Worm (Caenorhabditis elegans): ENCODE data around the gene T09F3.2.

T09F3.2 gene

ce11 chrII:10382247-10382646, 8.7 kb upstream of the T09F3.2 start (continued):
- TF ChIP-seq F55B11.4 (tag; optimal IDR thresholded peaks at IDR 0.05; ENCODE audit: borderline replicate concordance, insufficient read depth) (no peak), rcor-1 (GFP tag; IDR thresholded peaks at IDR 0.05) (no peak), Y67H2A.10 (GFP tag; conservative IDR thresholded peaks at IDR 0.05) (no peak), nhr-80 (tag; optimal IDR thresholded peaks at IDR 0.05) (peak; percentile 70), ccch-3 (GFP tag; optimal IDR thresholded peaks at IDR 0.05) (no peak), lin-26 (GFP tag; IDR thresholded peaks at IDR 0.05) (no peak)

DNA sequence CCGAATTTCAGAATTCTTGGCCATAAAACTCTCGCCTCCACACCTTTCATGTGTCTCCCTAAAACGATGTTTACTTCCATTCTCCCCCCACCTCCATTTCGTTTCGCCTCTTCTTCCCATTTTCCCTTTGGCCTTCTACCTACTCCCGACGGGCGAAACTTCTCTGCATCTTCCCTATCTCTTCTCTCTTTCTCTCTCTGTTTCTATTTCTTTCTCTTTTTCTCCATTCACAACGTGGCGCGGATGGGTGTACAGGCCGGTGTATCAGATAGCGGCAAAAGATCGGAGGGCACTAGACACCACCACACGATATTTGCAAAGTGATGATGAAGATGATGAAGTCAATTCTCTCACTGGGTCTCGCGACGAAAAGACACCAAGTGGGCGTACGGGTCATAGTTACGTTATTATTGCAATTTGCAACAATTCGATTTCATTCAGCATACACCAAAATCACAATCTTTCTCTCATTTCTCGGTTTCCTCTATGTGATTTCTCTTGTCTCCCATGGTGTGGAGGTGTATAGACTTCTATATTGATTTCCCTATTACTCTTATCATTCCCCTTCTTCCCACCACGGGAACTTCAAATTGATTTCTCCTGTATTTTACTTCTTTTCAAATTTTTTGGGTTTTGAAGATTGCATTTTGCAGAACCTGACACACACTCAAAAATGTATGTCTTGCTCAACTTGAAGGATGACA, 6.1 kb upstream of the T09F3.2 start, which contains the start of gene ztf-27:
ztf-27 (plus strand) TSS at position 654 of the 704 bp plus-strand sequence.
- TF ChIP-seq cebp-1 (GFP tag; IDR thresholded peaks at IDR 0.05) (no peak), cebp-1 (tag; optimal IDR thresholded peaks at IDR 0.05) (peak; percentile 25), nhr-80 (tag; optimal IDR thresholded peaks at IDR 0.05) (peak; percentile 32), madf-3 (GFP tag; IDR thresholded peaks at IDR 0.05) (no peak), xnd-1 (tag; optimal IDR thresholded peaks at IDR 0.05) (no peak), sptf-2 (GFP tag; optimal IDR thresholded peaks at IDR 0.05) (no peak), B0035.1 (tag; optimal IDR thresholded peaks at IDR 0.05) (no peak), zfh-2 (GFP tag; conservative IDR thresholded peaks at IDR 0.05) (peak; percentile 54; the same call in 1 of the 2 replicates), akir-1 (GFP tag; optimal IDR thresholded peaks at IDR 0.05) (no peak)

DNA sequence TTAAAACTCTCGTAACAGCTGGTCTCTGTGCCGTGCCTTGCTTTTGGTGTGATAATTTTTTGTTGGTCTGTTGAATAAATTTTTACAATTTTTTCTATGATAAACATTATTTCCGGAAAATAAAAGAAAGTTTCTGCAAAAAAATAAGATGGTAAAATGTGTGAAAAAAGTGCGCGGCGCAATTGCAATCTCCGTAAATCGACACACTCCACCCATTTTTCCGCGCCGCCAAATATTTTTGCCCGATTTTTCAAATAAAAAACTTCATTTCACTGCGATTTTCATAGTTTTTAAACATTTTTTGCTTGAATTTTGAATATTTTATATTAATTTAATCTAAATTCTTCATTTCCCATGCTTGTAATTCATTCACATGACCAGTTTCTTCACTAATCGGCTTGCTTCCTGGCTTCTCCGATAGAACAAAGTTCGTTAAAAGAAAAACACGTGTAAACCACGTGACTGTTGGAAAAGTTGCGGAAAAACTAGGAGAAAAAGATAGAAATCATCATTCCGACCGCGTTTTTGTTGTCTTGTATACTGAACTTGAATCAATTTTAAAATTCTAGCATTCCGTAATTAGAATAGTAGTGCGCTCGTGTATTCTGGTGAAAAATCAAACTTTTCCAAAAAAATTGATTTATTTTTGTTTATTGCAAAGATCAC, 2.8 kb upstream of the T09F3.2 start:
- peak; percentile 0 for TF ChIP-seq ceh-27 (GFP tag; optimal IDR thresholded peaks at IDR 0.05)
- TF ChIP-seq zfh-2 (GFP tag; conservative IDR thresholded peaks at IDR 0.05), result no peak
- peak; percentile 39; the same call in 1 of the 2 replicates for TF ChIP-seq B0336.3 (GFP tag; IDR thresholded peaks at IDR 0.05)
- no peak for TF ChIP-seq F55B11.4 (tag; optimal IDR thresholded peaks at IDR 0.05; ENCODE audit: borderline replicate concordance, insufficient read depth)
- TF ChIP-seq dpl-1 (GFP tag; optimal IDR thresholded peaks at IDR 0.05), result peak; percentile 22
- peak; percentile 56 for TF ChIP-seq D2030.7 (GFP tag; IDR thresholded peaks at IDR 0.05)
- peak; percentile 56 for TF ChIP-seq repo-1 (tag; optimal IDR thresholded peaks at IDR 0.05)
- no peak for TF ChIP-seq nfya-2 (GFP tag; IDR thresholded peaks at IDR 0.05)
- peak; percentile 11 for TF ChIP-seq B0035.1 (tag; optimal IDR thresholded peaks at IDR 0.05)
- TF ChIP-seq lsl-1 (GFP tag; optimal IDR thresholded peaks at IDR 0.05), result peak; percentile 57
- TF ChIP-seq F23B12.7 (tag; optimal IDR thresholded peaks at IDR 0.05; ENCODE audit: insufficient read depth), result peak; percentile 65
- TF ChIP-seq ztf-22 (GFP tag; optimal IDR thresholded peaks at IDR 0.05), result no peak
- TF ChIP-seq attf-3 (GFP tag; conservative IDR thresholded peaks at IDR 0.05), result peak; percentile 56; the same call in 1 of the 2 replicates
- no peak for TF ChIP-seq mes-4 (tag; optimal IDR thresholded peaks at IDR 0.05)
- TF ChIP-seq somi-1 (GFP tag; optimal IDR thresholded peaks at IDR 0.05), result no peak
- TF ChIP-seq ekl-4 (GFP tag; IDR thresholded peaks at IDR 0.05), result peak; percentile 26; the same call in 1 of the 2 replicates
- TF ChIP-seq snpc-3.4 (tag; optimal IDR thresholded peaks at IDR 0.05), result peak; percentile 36
- peak; percentile 70 for TF ChIP-seq tlf-1 (GFP tag; optimal IDR thresholded peaks at IDR 0.05)
- TF ChIP-seq nhr-80 (tag; optimal IDR thresholded peaks at IDR 0.05), result peak; percentile 26
- TF ChIP-seq nhr-179 (tag; optimal IDR thresholded peaks at IDR 0.05), result no peak
- no peak for TF ChIP-seq cebp-1 (GFP tag; IDR thresholded peaks at IDR 0.05)
- peak; percentile 68 for TF ChIP-seq cebp-1 (tag; optimal IDR thresholded peaks at IDR 0.05)
- TF ChIP-seq Y79H2A.3 (GFP tag; conservative IDR thresholded peaks at IDR 0.05), result no peak
- TF ChIP-seq attf-5 (GFP tag; optimal IDR thresholded peaks at IDR 0.05), result peak; percentile 82
- peak; percentile 23 for TF ChIP-seq ZK185.1 (tag; optimal IDR thresholded peaks at IDR 0.05; ENCODE audit: poor library complexity, severe bottlenecking)
- TF ChIP-seq efl-1 (GFP tag; optimal IDR thresholded peaks at IDR 0.05), result peak; percentile 2
- TF ChIP-seq rpc-1 (optimal IDR thresholded peaks at IDR 0.05), result peak; percentile 33
- TF ChIP-seq rpc-1 (tag; optimal IDR thresholded peaks at IDR 0.05), result no peak
- no peak for TF ChIP-seq atf-7 (tag; optimal IDR thresholded peaks at IDR 0.05)
- TF ChIP-seq B0019.2 (GFP tag; conservative IDR thresholded peaks at IDR 0.05), result peak; percentile 72
- peak; percentile 74 for TF ChIP-seq ceh-100 (GFP tag; IDR thresholded peaks at IDR 0.05)
- TF ChIP-seq let-607 (tag; optimal IDR thresholded peaks at IDR 0.05), result peak in 1 of 2 experiments; percentile 35
- TF ChIP-seq nhr-120 (GFP tag; IDR thresholded peaks at IDR 0.05), result no peak
- no peak for TF ChIP-seq aptf-2 (GFP tag; conservative IDR thresholded peaks at IDR 0.05)

Data from whole organism, young adult.